Worm (Caenorhabditis elegans): Measurements from ENCODE around the gene flp-15.

- TF ChIP-seq med-1 (GFP tag; optimal IDR thresholded peaks at IDR 0.05; ENCODE audit: insufficient read depth), result no peak
- TF ChIP-seq ztf-29 (GFP tag; IDR thresholded peaks at IDR 0.05), result no peak
- no peak for TF ChIP-seq klf-2 (GFP tag; conservative IDR thresholded peaks at IDR 0.05)
- TF ChIP-seq T22C8.4 (GFP tag; IDR thresholded peaks at IDR 0.05), result peak; percentile 47; the same call in 1 of the 2 replicates
- no peak for TF ChIP-seq cog-1 (tag; optimal IDR thresholded peaks at IDR 0.05)
- TF ChIP-seq ref-1 (GFP tag; conservative IDR thresholded peaks at IDR 0.05), result no peak
- no peak for TF ChIP-seq flt-1 (GFP tag; IDR thresholded peaks at IDR 0.05)
- TF ChIP-seq tab-1 (GFP tag; IDR thresholded peaks at IDR 0.05), result no peak
These were observed 25.5 kb upstream of the flp-15 start for ce11 chrIII:13693187-13693586.

Measured in whole organism, midembryonic.